Worm (Caenorhabditis elegans) whole organism, L2 larva: ENCODE measurements around the gene mtcu-2.

Experiments used
- C34F6.9 ChIP-seq: fragments of 150-350 bp; optimal IDR thresholded peaks from 2 replicates; lab custom pipeline; 2014; ENCODE audit warnings: missing biosample characterization, missing genetic modification characterization
- ZK546.5 ChIP-seq: sonication (generic microtip); optimal IDR thresholded peaks from 2 replicates; lab custom pipeline; 2017; ENCODE audit warnings: missing biosample characterization, missing genetic modification characterization
- alr-1 ChIP-seq: fragments of 150-350 bp; optimal IDR thresholded peaks from 2 replicates; lab custom pipeline; 2014; ENCODE audit warnings: missing biosample characterization, missing genetic modification characterization
- blmp-1 ChIP-seq: sonication (generic microtip); optimal IDR thresholded peaks from 2 replicates; lab custom pipeline; 2017; ENCODE audit warnings: missing genetic modification characterization, mild to moderate bottlenecking, missing compliant biosample characterization, antibody characterized with exemption, moderate library complexity; ENCODE audit not compliant: insufficient read depth
- ceh-82 ChIP-seq: fragments of 150-350 bp; optimal IDR thresholded peaks from 2 replicates; lab custom pipeline; 2014; ENCODE audit warnings: missing biosample characterization, missing genetic modification characterization
- lin-11 ChIP-seq: fragments of 150-350 bp; sonication (generic microtip); optimal IDR thresholded peaks from 2 replicates; lab custom pipeline; 2014; ENCODE audit warnings: missing biosample characterization, missing genetic modification characterization, inconsistent platforms, mixed read lengths
- lin-39 ChIP-seq: fragments of 150-350 bp; optimal IDR thresholded peaks from 2 replicates; lab custom pipeline; 2014; ENCODE audit warnings: missing biosample characterization, missing genetic modification reagents, missing genetic modification characterization
- lsy-2 ChIP-seq, 2 experiments: fragments of 150-350 bp in 1 of 2; sonication (generic microtip) in 1 of 2; optimal IDR thresholded peaks; 2 replicates each; lab custom pipeline; 2014 to 2017; ENCODE audit warnings: missing biosample characterization in 2 of 2, missing genetic modification characterization in 2 of 2
- mdl-1 ChIP-seq, 2 experiments: fragments of 150-350 bp in 1 of 2; sonication (generic microtip) in 1 of 2; optimal IDR thresholded peaks; 2 replicates each; lab custom pipeline; 2017; ENCODE audit warnings: missing biosample characterization in 2 of 2, missing genetic modification characterization in 2 of 2
- nhr-237 ChIP-seq: fragments of 150-350 bp; optimal IDR thresholded peaks from 2 replicates; lab custom pipeline; 2014; ENCODE audit warnings: missing biosample characterization, missing genetic modification characterization
- nhr-25 ChIP-seq: fragments of 150-350 bp; sonication (generic microtip); optimal IDR thresholded peaks from 3 replicates; lab custom pipeline; 2014; ENCODE audit warnings: missing biosample characterization, missing genetic modification characterization
- snpc-4 ChIP-seq: fragments of 150-350 bp; optimal IDR thresholded peaks from 2 replicates; lab custom pipeline; 2014; ENCODE audit warnings: missing biosample characterization, missing genetic modification characterization
- unc-62 ChIP-seq: fragments of 150-350 bp; optimal IDR thresholded peaks from 2 replicates; lab custom pipeline; 2014; ENCODE audit warnings: missing biosample characterization, missing genetic modification reagents, missing genetic modification characterization
- ztf-11 ChIP-seq: sonication (generic microtip); optimal IDR thresholded peaks from 2 replicates; lab custom pipeline; 2017; ENCODE audit warnings: missing biosample characterization, missing genetic modification characterization

DNA sequence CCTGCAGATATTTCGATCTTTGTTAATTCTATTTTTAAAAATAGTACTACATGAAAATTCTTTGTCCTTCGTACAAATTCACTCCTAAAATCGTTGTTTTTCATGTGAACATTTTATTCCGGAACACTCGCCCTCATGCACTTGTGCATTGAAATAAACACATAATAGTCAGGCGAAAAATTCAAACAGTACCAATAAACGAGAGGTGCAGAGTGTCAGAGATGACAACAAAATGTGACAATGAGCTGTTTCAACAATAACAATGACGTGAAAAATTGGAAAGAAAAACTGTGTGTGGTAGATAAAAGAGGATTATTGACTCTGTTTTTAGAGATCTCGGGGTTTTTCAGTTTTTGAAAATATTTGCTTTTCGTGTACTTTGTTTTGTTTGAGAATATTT is 4.8 kb downstream of the mtcu-2 start, which contains the start of gene F52H3.6:
- no peak for TF ChIP-seq mdl-1 (tag; optimal IDR thresholded peaks at IDR 0.05; lab: Kevin White, UChicago)
- no peak for TF ChIP-seq ZK546.5
- TF ChIP-seq lin-39 (tag; lab: Kevin White, UChicago), result no peak
- no peak for TF ChIP-seq nhr-25 (tag; lab: Kevin White, UChicago)
- TF ChIP-seq lin-11 (tag; lab: Kevin White, UChicago), result no peak
- no peak for TF ChIP-seq unc-62 (GFP tag; lab: Kevin White, UChicago)
- no peak for TF ChIP-seq snpc-4 (tag; lab: Kevin White, UChicago)
- TF ChIP-seq lsy-2 (tag; optimal IDR thresholded peaks at IDR 0.05; lab: Kevin White, UChicago), result no peak
- no peak for TF ChIP-seq blmp-1
- TF ChIP-seq C34F6.9 (tag; lab: Kevin White, UChicago), result no peak
- TF ChIP-seq ceh-82 (tag; lab: Kevin White, UChicago), result no peak
- no peak for TF ChIP-seq nhr-237
- TF ChIP-seq alr-1 (tag; lab: Kevin White, UChicago), result no peak
- no peak for TF ChIP-seq ztf-11
